Fruit fly (Drosophila melanogaster): Measurements from ENCODE around the gene mxt.

The mxt gene

DNA sequence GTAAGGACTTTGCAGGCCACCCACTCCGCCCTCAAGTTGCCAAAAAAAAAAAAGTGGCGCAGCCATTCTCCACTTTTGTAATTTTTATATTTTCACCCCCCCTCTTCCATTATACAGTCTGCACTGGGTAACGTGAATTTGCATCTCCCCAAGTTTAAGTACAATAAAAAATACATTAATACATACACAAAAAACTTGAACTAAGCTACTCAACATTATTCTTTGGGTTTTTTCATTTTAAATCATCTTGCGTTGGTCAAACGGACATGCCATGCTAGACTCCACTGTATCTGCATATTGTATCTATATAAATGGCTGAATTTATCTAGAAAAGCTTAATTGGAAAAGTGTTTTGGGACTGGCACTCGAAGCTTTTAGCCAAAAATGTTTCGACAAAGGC, 14.4 kb upstream of the mxt start:
- TF ChIP-seq CG8478 (optimal IDR thresholded peaks at IDR 0.05) (no peak), CTCF (optimal IDR thresholded peaks at IDR 0.05) (no peak)

DNA sequence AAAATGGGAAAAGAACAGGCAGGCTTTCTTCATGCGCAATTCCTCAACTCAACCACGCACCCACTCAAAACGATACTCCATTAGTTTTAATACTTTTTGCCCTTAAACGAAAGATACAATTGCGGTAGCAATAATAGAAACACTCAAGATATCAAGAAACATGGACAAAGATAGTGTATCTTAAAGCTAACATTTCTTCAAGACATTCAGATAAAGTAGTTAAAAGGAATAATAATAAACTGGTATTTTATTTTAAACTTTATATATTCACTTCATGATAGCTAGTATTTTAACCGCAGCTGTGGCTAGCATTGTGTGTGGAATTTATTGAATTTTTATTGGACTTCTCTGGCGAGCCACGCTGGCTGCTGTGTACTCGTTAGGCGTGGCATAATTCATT, 9.0 kb upstream of the mxt start:
- TF ChIP-seq CG8478 (optimal IDR thresholded peaks at IDR 0.05) (no peak), CTCF (optimal IDR thresholded peaks at IDR 0.05) (no peak)

DNA sequence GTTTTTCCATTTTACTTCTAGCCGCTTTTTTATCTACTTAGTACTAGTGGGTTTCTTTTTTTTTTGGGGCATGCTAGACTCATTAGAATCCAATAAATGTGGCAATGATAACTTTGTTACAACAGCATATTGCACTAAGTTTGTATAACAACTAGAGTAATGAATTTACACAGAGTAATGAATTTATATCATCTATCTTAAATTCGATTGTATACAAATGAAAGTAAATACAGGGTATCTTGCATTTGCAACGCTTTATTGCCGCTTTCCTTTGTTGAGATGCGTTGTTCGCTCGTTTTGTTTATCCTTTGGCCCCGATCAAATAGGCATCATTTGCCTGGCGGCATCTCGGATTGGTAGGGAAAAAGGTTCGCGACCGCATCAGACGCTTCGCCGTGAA, 7.7 kb upstream of the mxt start:
- TF ChIP-seq CG8478 (optimal IDR thresholded peaks at IDR 0.05) (no peak), CTCF (optimal IDR thresholded peaks at IDR 0.05) (no peak)

DNA sequence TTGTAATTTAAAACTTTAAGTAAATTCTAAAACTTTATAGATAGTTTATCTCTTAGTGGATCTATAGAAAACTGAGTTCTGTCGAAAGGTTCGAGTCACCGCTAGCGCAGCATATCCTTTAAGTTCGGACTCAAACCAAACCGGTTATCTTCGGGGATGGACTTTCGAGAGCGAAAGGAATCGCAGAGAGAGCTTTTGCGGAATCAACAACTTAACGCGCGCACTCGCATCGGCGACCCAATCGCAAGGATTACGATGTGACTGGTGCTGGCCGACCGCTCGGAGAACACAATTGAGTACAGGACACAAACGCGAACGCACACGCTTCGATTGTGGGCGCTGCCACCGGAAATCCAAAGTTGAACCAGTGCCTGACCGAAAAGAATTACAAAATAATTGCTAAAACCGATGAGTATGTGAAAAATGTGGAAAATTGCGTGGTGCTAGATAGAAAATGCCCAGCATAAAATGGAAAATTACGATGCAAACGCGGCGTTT, 5.6 kb upstream of the mxt start, which contains the start of gene smog:
smog (plus strand) TSS at position 260 of the 498 bp plus-strand sequence.
- TF ChIP-seq CG8478 (optimal IDR thresholded peaks at IDR 0.05) (no peak), CTCF (optimal IDR thresholded peaks at IDR 0.05) (peak in 1 of 2 experiments; percentile 23)

DNA sequence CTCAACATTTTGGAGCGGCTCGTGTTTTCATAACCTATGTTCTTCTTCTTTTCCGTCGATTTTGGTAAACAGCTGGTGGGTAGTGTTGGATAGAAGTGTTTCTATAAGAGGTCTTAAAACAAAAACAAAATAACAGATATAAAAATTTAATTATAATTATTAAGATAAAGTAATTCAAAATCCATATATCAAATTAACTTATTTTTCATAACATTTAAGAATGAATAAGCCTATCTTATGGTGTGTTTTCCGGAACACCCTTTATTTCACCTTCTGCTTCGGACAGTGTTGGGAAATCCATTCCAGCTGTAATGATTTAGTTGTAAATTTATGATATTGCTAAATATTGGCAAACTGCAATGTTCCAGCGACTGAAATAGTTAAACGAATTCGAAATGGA, 3.3 kb upstream of the mxt start, which contains the start of the genes mRpS2 and Mon1:
mRpS2 (minus strand) TSS at position 64 of the 400 bp plus-strand sequence.
Mon1 (plus strand) TSS at position 286 of the 400 bp plus-strand sequence.
- no peak for TF ChIP-seq CG8478 (optimal IDR thresholded peaks at IDR 0.05)
- no peak for TF ChIP-seq CTCF (optimal IDR thresholded peaks at IDR 0.05)

DNA sequence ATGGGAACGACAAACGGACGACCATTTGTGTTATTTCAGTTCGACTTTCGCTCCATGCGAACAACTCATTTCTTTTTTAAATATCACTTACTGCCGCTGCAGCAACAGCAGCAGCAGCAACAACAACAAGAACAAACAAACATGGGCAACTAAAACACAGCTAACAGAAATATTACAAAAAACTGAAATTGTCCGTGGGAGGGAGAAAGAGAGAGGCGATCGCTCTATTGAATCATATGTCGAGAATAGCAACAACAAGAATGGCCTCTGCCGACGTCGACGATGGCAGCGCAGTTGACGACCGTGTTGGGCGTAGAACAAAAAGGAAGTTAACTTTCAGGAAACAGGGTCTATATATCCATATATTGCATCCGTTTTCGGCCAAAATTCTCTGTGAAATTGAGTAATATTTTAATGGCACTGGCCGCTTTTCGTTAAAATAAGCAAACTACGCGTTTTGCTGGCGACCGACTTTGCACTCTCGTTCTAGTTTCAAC, 418 bp downstream of the mxt start:
- TF ChIP-seq CTCF (optimal IDR thresholded peaks at IDR 0.05) (no peak), CG8478 (optimal IDR thresholded peaks at IDR 0.05) (no peak)

DNA sequence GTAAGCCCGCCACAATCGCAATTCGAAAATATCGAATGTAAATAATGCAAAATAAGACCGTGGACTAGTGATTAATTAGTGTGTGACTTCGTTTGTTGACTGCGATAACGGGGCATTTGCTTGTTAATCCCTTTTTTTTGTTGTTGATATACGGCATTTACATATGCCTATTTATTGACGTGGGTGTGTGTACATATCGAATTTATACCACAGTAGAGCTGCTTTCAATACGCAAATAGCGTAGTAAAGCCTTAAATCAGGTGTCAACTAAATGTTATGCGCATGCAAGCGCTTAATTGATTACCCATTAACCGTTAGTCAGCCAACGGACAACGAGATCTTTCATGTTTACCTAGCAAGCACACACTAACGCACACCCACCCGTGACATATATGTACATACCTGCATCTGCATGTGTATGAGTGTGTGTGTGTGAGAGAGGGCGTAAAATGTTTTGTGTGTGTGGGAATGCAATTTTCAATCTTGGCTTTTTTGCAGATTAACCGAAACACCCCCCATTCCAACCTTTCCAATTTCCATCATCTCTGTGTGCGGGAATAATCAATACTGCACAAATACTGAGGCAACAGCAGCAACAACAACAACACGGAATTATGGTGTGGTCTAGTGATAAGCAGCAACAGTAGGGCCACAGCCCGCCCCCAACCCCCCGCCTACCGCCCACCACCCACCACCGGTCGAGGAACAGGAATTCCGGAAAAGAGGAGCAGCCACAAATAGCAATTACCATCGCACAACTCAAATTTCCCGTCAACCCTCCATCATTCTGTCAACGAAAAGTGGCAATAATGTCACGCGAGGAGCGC, 8.4 kb downstream of the mxt start:
- no peak for TF ChIP-seq CTCF (optimal IDR thresholded peaks at IDR 0.05)
- no peak for TF ChIP-seq CG8478 (optimal IDR thresholded peaks at IDR 0.05)

DNA sequence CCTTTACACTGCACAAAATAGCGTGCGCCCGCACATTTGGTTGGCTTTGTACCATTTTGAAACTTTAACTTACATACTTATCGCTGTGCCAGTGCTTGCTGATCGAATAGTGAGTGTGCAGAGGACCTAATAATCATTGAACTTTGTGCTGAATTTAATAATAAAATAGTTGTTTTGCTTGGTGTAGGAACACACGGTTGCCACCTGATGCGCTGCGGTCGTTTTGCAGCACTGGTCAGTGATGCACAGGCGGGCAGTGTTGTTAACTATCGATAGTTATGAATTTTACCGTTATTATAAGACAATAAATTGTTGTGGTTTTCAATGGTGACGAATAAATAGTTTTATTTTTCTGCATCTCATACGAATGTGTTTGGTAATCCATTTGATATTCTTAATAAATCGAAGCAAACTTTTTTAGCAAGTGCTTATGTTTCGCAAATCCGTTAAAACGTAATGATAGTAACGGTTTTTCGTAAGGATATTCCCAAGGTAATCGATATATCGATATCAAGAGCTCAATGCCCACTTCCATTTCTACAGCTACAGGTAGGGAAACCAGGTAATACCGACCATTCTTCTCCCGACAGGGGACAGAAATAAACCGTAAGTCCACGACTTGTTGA, 9.2 kb downstream of the mxt start, which contains the start of the genes tank and CG12194:
tank (minus strand) TSS at position 228 of the 626 bp plus-strand sequence.
CG12194 (plus strand) TSS at position 576 of the 626 bp plus-strand sequence.
- TF ChIP-seq CG8478 (optimal IDR thresholded peaks at IDR 0.05) (no peak), CTCF (optimal IDR thresholded peaks at IDR 0.05) (no peak)

DNA sequence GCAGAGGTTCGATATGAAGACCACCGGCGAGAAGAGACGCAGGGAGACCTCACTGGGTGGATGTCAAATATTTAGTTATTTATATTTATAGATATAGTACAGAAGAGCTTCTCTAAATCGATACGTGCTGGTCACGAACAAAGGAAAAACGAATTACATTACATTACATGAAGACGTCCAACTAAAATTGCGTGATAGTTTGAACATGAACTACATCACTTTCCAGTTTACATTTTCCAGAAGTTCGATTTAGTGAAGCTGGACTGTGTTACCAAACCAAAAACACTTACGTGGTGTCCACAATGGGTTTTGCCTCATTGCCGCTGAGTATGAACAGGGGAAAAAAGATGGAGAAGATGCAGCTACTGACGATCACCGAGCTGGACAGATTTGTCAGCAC, 10.9 kb downstream of the mxt start:
- no peak for TF ChIP-seq CTCF (optimal IDR thresholded peaks at IDR 0.05)
- TF ChIP-seq CG8478 (optimal IDR thresholded peaks at IDR 0.05), result no peak

DNA sequence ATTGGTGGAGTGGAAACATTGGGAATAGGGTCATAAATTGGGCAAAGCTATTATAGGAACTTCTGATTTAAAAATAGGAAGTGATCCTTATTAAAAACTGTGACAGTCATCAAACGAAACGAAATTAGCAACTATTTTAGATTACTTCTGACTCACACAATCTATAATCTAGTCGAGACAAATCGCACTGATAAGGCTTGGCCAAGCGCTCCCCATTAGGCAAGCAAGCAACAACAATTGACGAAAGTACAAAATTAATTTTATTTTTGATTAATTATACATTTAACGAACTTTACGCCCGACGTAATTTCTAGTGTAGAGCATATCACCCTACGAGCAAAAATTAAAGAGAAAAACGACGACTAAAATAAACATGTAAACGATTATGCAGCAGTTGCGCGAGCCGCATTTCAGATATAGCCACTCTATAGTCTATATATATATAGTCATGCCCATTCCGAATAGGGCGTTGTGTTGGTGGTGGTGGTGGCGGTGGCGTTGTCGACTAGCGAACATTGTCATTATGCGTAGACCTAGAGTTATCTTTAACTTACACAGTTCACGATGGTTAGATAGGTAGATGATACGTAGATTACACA, 11.9 kb downstream of the mxt start, which contains the start of gene Ir25a:
Ir25a (minus strand) TSS at position 210 of the 599 bp plus-strand sequence.
- no peak for TF ChIP-seq CTCF (optimal IDR thresholded peaks at IDR 0.05)
- no peak for TF ChIP-seq CG8478 (optimal IDR thresholded peaks at IDR 0.05)

DNA sequence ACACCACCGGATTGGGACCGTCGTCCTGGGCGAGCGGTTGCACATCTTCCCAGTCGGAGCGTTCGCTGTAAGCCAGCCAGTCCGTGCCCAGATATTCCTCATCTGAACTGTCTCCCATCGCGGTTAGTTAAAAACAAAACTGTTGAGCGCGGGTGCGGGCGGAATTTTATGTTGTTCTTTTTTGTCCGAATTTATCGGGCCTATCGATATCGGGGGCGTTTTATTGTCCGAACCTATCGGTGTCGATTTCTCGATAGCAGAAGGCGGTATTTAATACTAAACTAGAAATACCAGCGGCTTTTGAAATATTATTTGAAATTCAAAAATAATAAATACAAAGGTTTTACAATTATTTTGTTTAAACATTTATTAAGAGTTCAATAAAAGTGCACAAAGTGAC, 16.6 kb downstream of the mxt start, which contains the start of gene Fnta:
Fnta (minus strand) TSS at position 204 of the 400 bp plus-strand sequence.
- TF ChIP-seq CG8478 (optimal IDR thresholded peaks at IDR 0.05) (no peak), CTCF (optimal IDR thresholded peaks at IDR 0.05) (no peak)

DNA sequence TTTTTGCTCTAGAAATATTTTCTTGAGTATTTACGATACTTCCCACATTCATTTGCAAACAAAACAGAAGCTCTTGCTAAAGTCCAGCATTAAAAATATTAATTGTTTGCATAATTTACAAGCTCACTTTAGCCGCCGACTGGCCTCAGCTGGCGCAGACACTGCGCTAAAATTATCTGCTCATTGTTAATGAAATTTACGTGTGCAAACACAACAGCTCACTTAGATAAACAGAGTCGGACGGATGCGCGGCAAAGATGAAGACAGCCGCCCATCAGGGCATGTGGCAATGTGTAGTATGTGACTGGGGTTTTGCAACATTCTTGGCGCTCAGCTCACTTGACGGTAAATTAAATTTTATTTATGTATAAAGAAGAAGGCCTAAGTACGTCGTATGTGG, 18.1 kb downstream of the mxt start:
- TF ChIP-seq CG8478 (optimal IDR thresholded peaks at IDR 0.05) (no peak), CTCF (optimal IDR thresholded peaks at IDR 0.05) (no peak)

DNA sequence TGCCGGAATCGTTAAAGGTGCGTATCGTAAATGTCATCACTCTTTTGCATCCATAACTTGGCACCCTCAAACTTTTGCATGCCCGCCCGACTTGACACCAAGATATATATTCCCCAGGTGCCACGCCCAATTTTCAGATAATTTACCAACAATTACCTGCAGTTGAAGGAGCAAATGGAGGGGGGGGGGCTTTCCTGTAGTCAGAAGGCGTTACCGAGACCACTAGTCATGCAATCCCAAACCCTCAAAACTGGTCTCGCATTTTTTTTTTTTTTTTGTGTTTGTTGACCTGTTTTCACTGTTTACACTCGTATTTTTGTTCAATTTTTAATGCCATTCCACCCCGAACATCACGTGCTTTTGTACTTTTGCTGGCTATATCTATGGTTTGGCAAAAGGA, 21.4 kb downstream of the mxt start:
- TF ChIP-seq CG8478 (optimal IDR thresholded peaks at IDR 0.05) (no peak), CTCF (optimal IDR thresholded peaks at IDR 0.05) (no peak)

DNA sequence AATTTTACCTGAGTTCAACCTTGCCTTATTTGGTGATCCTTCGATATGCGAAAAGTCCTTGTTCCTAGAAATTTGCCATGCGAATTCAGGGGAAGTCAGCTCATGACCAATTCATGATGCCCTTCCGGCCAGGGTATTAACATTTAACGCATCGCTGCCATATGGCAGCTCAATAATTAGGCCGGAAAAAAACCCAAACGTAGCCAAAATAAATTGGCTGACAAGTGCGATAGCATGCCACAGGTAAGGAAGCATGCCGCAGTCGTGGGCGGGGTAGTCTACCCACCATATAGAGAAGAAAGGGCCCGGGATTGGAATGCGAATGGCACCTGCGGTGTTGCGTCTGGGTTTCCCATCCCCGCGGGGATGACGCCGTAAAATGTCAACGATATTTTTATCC, 23.3 kb downstream of the mxt start:
- TF ChIP-seq CG8478 (optimal IDR thresholded peaks at IDR 0.05), result no peak
- TF ChIP-seq CTCF (optimal IDR thresholded peaks at IDR 0.05), result no peak

DNA sequence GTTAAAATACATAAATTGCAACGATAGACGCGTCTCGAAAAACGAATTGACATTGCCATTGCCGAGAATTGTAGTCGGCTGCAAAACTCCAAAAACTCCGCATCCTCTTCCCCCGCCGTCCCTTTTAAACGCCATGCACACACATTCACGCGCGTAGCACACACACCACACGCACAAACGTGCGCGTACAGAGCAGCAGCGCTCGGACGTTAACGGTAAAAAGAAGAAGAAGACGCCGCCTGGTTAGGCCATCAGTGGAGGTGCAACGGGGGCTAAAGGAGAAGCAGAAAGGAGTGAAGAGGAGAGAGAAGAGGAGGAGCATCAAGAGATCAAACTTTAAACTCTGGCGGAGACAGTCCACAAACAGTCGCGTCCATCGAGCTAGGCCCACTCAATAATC, 24.8 kb downstream of the mxt start:
- TF ChIP-seq CTCF (optimal IDR thresholded peaks at IDR 0.05) (no peak), CG8478 (optimal IDR thresholded peaks at IDR 0.05) (no peak)

Data from S2 (cell line).